Worm (Caenorhabditis elegans) whole organism, midembryonic: ENCODE results near the gene Y22D7AL.10.

Source experiments
- T22C8.4 ChIP-seq: fragments of 200-800 bp; sonication (Bioruptor generic); IDR thresholded peaks from 2 replicates; pipeline ENCODE4 v1.3.6; 2022; ENCODE audit warnings: missing genetic modification characterization, missing compliant biosample characterization
- cog-1 ChIP-seq: sonication (generic microtip); optimal IDR thresholded peaks from 2 replicates; lab custom pipeline; 2016; ENCODE audit warnings: missing genetic modification characterization, missing compliant biosample characterization
- flt-1 ChIP-seq: fragments of 200-800 bp; sonication (Bioruptor generic); IDR thresholded peaks from 2 replicates; pipeline ENCODE4 v1.3.6; 2022; ENCODE audit warnings: missing genetic modification characterization, missing compliant biosample characterization
- klf-2 ChIP-seq: fragments of 200-800 bp; sonication (Bioruptor generic); conservative IDR thresholded peaks from 2 replicates; pipeline ENCODE4 v1.3.6; 2022; ENCODE audit warnings: missing genetic modification reagents, missing genetic modification characterization, missing compliant biosample characterization
- med-1 ChIP-seq: sonication (generic microtip); optimal IDR thresholded peaks from 2 replicates; lab custom pipeline; 2017; ENCODE audit warnings: missing genetic modification characterization, mild to moderate bottlenecking, missing compliant biosample characterization, antibody characterized with exemption, missing genetic modification reagents; ENCODE audit not compliant: insufficient read depth
- ref-1 ChIP-seq: fragments of 200-800 bp; sonication (Bioruptor generic); conservative IDR thresholded peaks from 2 replicates; pipeline ENCODE4 v1.3.6; 2022; ENCODE audit warnings: missing genetic modification reagents, missing genetic modification characterization, missing compliant biosample characterization
- ztf-23 ChIP-seq: fragments of 200-800 bp; sonication (Bioruptor generic); IDR thresholded peaks from 2 replicates; pipeline ENCODE4 v1.3.6; 2022; ENCODE audit warnings: missing genetic modification reagents, missing genetic modification characterization, missing compliant biosample characterization

- TF ChIP-seq klf-2 (GFP tag; lab: Robert Waterston, UW) = no peak
- no peak for TF ChIP-seq flt-1 (GFP tag; lab: Robert Waterston, UW)
- TF ChIP-seq T22C8.4 (GFP tag; lab: Robert Waterston, UW) = no peak
- TF ChIP-seq ref-1 (GFP tag; lab: Robert Waterston, UW) = no peak
- TF ChIP-seq ztf-23 (GFP tag; lab: Robert Waterston, UW) = no peak
- no peak for TF ChIP-seq cog-1
- no peak for TF ChIP-seq med-1 (GFP tag; lab: Kevin White, UChicago)
Measured at ce11 chrIII:1570006-1570405, 48.7 kb downstream of the Y22D7AL.10 start, which contains the start of gene rep-1.
